Worm (Caenorhabditis elegans) whole organism, L2 larva: ENCODE measurements around the gene Y51A2B.8.

ENCODE experiments used
- lsy-2 ChIP-seq, 2 experiments: fragments of 150-350 bp in 1 of 2; sonication (generic microtip) in 1 of 2; optimal IDR thresholded peaks; 2 replicates each; lab custom pipeline; 2014 to 2017; ENCODE audit warnings: missing biosample characterization in 2 of 2, missing genetic modification characterization in 2 of 2
- snpc-4 ChIP-seq: fragments of 150-350 bp; optimal IDR thresholded peaks from 2 replicates; lab custom pipeline; 2014; ENCODE audit warnings: missing biosample characterization, missing genetic modification characterization

- TF ChIP-seq snpc-4 (tag; lab: Kevin White, UChicago), result no peak
- TF ChIP-seq lsy-2 (tag; optimal IDR thresholded peaks at IDR 0.05; lab: Kevin White, UChicago), result no peak
These were observed 23.2 kb upstream of the Y51A2B.8 start, which contains the start of gene C08E8.2 for ce11 chrV:18355742-18356141.
